Fruit fly (Drosophila melanogaster) whole organism, wandering third instar larva: Measurements from ENCODE around the gene Nepl13.

ENCODE experiments used
- Dfd ChIP-seq: fragments of >200 bp; optimal IDR thresholded peaks from 2 replicates; lab custom pipeline; 2017; ENCODE audit warnings: missing biosample characterization, missing genetic modification characterization
- Hr78 ChIP-seq: fragments of >200 bp; optimal IDR thresholded peaks from 2 replicates; lab custom pipeline; 2017; ENCODE audit warnings: missing biosample characterization, missing genetic modification characterization
- Hr83 ChIP-seq: fragments of 200-300 bp; sonication (Bioruptor generic); optimal IDR thresholded peaks from 2 replicates; lab custom pipeline; 2016; ENCODE audit warnings: missing biosample characterization, mild to moderate bottlenecking, missing genetic modification characterization, moderate library complexity; ENCODE audit not compliant: poor library complexity, severe bottlenecking

DNA sequence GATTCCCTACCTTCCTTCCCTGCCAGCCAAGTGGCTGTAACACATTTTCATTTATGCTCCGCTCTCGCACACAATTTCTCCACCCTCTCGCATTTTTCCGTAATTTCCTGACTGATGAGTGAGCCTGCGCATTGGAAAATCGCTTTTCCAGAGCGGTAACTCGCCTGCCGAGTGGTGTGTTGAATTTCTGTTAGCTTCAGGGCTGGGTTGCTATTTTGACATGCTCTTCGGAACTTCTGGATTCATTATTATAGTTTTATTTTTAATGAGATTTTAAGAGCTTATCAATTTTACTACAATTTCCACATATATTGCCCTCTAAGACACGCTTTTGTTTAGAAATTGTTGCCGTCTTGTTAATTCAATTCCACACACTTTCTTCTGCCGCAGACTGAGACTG lies 7.9 kb downstream of the Nepl13 start:
- TF ChIP-seq Dfd (GFP tag; lab: Kevin White, UChicago) (no peak), Hr78 (GFP tag; lab: Kevin White, UChicago) (no peak), Hr83 (GFP tag; lab: Kevin White, UChicago) (no peak)
